Worm (Caenorhabditis elegans) whole organism, L1 larva: Measurements from ENCODE around the gene gem-1.
A peak's percentile ranks its signal among the peaks of the same experiment; 100 is the strongest.

ENCODE experiments used
- C04F5.9 ChIP-seq: sonication (generic microtip); optimal IDR thresholded peaks from 2 replicates; lab custom pipeline; 2016; ENCODE audit warnings: missing genetic modification characterization, missing compliant biosample characterization
- C16A3.4 ChIP-seq: fragments of 150-350 bp; optimal IDR thresholded peaks from 2 replicates; lab custom pipeline; 2014; ENCODE audit warnings: missing biosample characterization, missing genetic modification characterization
- C34B4.2 ChIP-seq: sonication (generic microtip); optimal IDR thresholded peaks from 2 replicates; lab custom pipeline; 2017; ENCODE audit warnings: mild to moderate bottlenecking, missing genetic modification characterization, missing compliant biosample characterization
- F16B12.6 ChIP-seq: fragments of 150-350 bp; optimal IDR thresholded peaks from 2 replicates; lab custom pipeline; 2014; ENCODE audit warnings: missing biosample characterization, missing genetic modification characterization
- Y116A8C.19 ChIP-seq: sonication (generic microtip); optimal IDR thresholded peaks from 2 replicates; lab custom pipeline; 2016; ENCODE audit warnings: missing compliant biosample characterization, missing genetic modification characterization, borderline replicate concordance
- aha-1 ChIP-seq: fragments of 150-350 bp; optimal IDR thresholded peaks from 2 replicates; lab custom pipeline; 2014; ENCODE audit warnings: missing biosample characterization, missing genetic modification characterization
- alr-1 ChIP-seq: fragments of 200-800 bp; sonication (Bioruptor generic); optimal IDR thresholded peaks from 2 replicates; lab custom pipeline; 2018; ENCODE audit warnings: borderline replicate concordance, mild to moderate bottlenecking, missing genetic modification characterization, missing compliant biosample characterization
- ama-1 ChIP-seq: fragments of 150-350 bp; optimal IDR thresholded peaks from 2 replicates; lab custom pipeline; 2014
- ceh-63 ChIP-seq: fragments of 200-800 bp; sonication (Bioruptor generic); optimal IDR thresholded peaks from 2 replicates; lab custom pipeline; 2018; ENCODE audit warnings: mild to moderate bottlenecking, missing genetic modification characterization, missing compliant biosample characterization
- ceh-8 ChIP-seq: fragments of 200-800 bp; sonication (Bioruptor generic); optimal IDR thresholded peaks from 2 replicates; lab custom pipeline; 2018; ENCODE audit warnings: mild to moderate bottlenecking, missing genetic modification characterization, moderate library complexity, missing compliant biosample characterization
- ceh-82 ChIP-seq, 3 experiments: fragments of 150-350 bp in 1 of 3; sonication (generic microtip) in 2 of 3; optimal IDR thresholded peaks; 2 replicates each; lab custom pipeline; 2014 to 2017; ENCODE audit warnings: missing biosample characterization in 3 of 3, missing genetic modification characterization in 3 of 3
- ceh-88 ChIP-seq: fragments of 200-800 bp; sonication (Bioruptor generic); IDR thresholded peaks from 2 replicates; pipeline ENCODE4 v1.3.6; 2022; ENCODE audit warnings: missing genetic modification characterization, missing compliant biosample characterization
- ceh-90 ChIP-seq: sonication (generic microtip); optimal IDR thresholded peaks from 2 replicates; lab custom pipeline; 2016; ENCODE audit warnings: missing genetic modification characterization, missing compliant biosample characterization
- ces-1 ChIP-seq: fragments of 150-350 bp; optimal IDR thresholded peaks from 2 replicates; lab custom pipeline; 2014; ENCODE audit warnings: missing biosample characterization, missing genetic modification reagents, missing genetic modification characterization
- dpl-1 ChIP-seq, 3 experiments: fragments of 150-350 bp in 2 of 3; sonication (generic microtip) in 1 of 3; optimal IDR thresholded peaks; 2 replicates each; lab custom pipeline; 2014 to 2017; ENCODE audit warnings: missing biosample characterization in 3 of 3, missing genetic modification characterization in 3 of 3, missing genetic modification reagents in 3 of 3
- dsc-1 ChIP-seq: sonication (generic microtip); optimal IDR thresholded peaks from 2 replicates; lab custom pipeline; 2016; ENCODE audit warnings: mild to moderate bottlenecking, missing genetic modification characterization, missing compliant biosample characterization
- egl-13 ChIP-seq: sonication (generic microtip); optimal IDR thresholded peaks from 2 replicates; lab custom pipeline; 2016; ENCODE audit warnings: missing genotype, missing genetic modification reagents, missing genetic modification characterization, missing compliant biosample characterization
- elt-2 ChIP-seq: sonication (generic microtip); optimal IDR thresholded peaks from 2 replicates; lab custom pipeline; 2016; ENCODE audit warnings: missing genetic modification characterization, mild to moderate bottlenecking, inconsistent platforms, missing compliant biosample characterization, missing genetic modification reagents
- ets-5 ChIP-seq: fragments of 200-800 bp; sonication (Bioruptor generic); IDR thresholded peaks from 2 replicates; pipeline ENCODE4 v1.3.6; 2022; ENCODE audit warnings: missing genetic modification characterization, missing compliant biosample characterization
- fkh-10 ChIP-seq: sonication (generic microtip); optimal IDR thresholded peaks from 2 replicates; lab custom pipeline; 2017; ENCODE audit warnings: missing biosample characterization, missing genetic modification reagents, missing genetic modification characterization
- grh-1 ChIP-seq: fragments of 200-800 bp; sonication (Bioruptor generic); IDR thresholded peaks from 2 replicates; pipeline ENCODE4 v1.3.6; 2022; ENCODE audit warnings: missing genetic modification reagents, missing genetic modification characterization, missing compliant biosample characterization
- hlh-17 ChIP-seq: fragments of 200-800 bp; sonication (Bioruptor generic); optimal IDR thresholded peaks from 2 replicates; lab custom pipeline; 2018; ENCODE audit warnings: missing genetic modification characterization, mild to moderate bottlenecking, missing compliant biosample characterization, moderate library complexity, borderline replicate concordance
- hlh-4 ChIP-seq: sonication (generic microtip); optimal IDR thresholded peaks from 2 replicates; lab custom pipeline; 2016; ENCODE audit warnings: mild to moderate bottlenecking, missing genetic modification characterization, missing compliant biosample characterization
- hpl-2 ChIP-seq: fragments of 150-350 bp; optimal IDR thresholded peaks from 2 replicates; lab custom pipeline; 2014; ENCODE audit warnings: missing biosample characterization, missing genetic modification reagents, missing genetic modification characterization
- isw-1 ChIP-seq: fragments of 200-800 bp; sonication (Bioruptor generic); IDR thresholded peaks from 2 replicates; pipeline ENCODE4 v1.3.6; 2022; ENCODE audit warnings: missing genetic modification characterization, missing compliant biosample characterization
- lin-14 ChIP-seq: fragments of 200-800 bp; sonication (Bioruptor generic); optimal IDR thresholded peaks from 2 replicates; lab custom pipeline; 2018; ENCODE audit warnings: mild to moderate bottlenecking, missing genetic modification characterization, moderate library complexity, missing compliant biosample characterization
- lin-35 ChIP-seq, 2 experiments: fragments of 150-350 bp; optimal IDR thresholded peaks; 2 replicates each; lab custom pipeline; 2014; ENCODE audit warnings: missing biosample characterization in 2 of 2, missing genetic modification characterization in 2 of 2, missing genetic modification reagents in 2 of 2
- lin-39 ChIP-seq: fragments of 150-350 bp; optimal IDR thresholded peaks from 2 replicates; lab custom pipeline; 2014; ENCODE audit warnings: missing biosample characterization, missing genetic modification reagents, missing genetic modification characterization
- lir-3 ChIP-seq: sonication (generic microtip); optimal IDR thresholded peaks from 2 replicates; lab custom pipeline; 2016; ENCODE audit warnings: mild to moderate bottlenecking, missing genetic modification characterization, moderate library complexity, missing compliant biosample characterization; ENCODE audit not compliant: poor library complexity
- lsy-2 ChIP-seq, 2 experiments: fragments of 150-350 bp; optimal IDR thresholded peaks; 2 replicates each; lab custom pipeline; 2014; ENCODE audit warnings: missing biosample characterization in 2 of 2, missing genetic modification characterization in 2 of 2
- mab-9 ChIP-seq: fragments of 200-800 bp; sonication (Bioruptor generic); IDR thresholded peaks from 2 replicates; pipeline ENCODE4 v1.3.6; 2022; ENCODE audit warnings: missing genetic modification reagents, missing genetic modification characterization, missing compliant biosample characterization
- mdl-1 ChIP-seq, 2 experiments: fragments of 150-350 bp; optimal IDR thresholded peaks; 2 replicates each; lab custom pipeline; 2014 to 2017; ENCODE audit warnings: missing biosample characterization in 2 of 2, missing genetic modification characterization in 2 of 2, inconsistent platforms in 1 of 2
- nhr-11 ChIP-seq: fragments of 150-350 bp; optimal IDR thresholded peaks from 2 replicates; lab custom pipeline; 2014; ENCODE audit warnings: missing biosample characterization, missing genetic modification characterization
- nhr-19 ChIP-seq: fragments of 200-800 bp; sonication (Bioruptor generic); conservative IDR thresholded peaks from 2 replicates; pipeline ENCODE4 v1.3.6; 2022; ENCODE audit warnings: missing genetic modification characterization, missing compliant biosample characterization
- nhr-28 ChIP-seq: fragments of 150-350 bp; optimal IDR thresholded peaks from 2 replicates; lab custom pipeline; 2014; ENCODE audit warnings: missing biosample characterization, missing genetic modification characterization
- nhr-47 ChIP-seq: sonication (generic microtip); optimal IDR thresholded peaks from 2 replicates; lab custom pipeline; 2016; ENCODE audit warnings: mild to moderate bottlenecking, missing genetic modification characterization, moderate library complexity, missing compliant biosample characterization
- nhr-76 ChIP-seq: sonication (generic microtip); optimal IDR thresholded peaks from 2 replicates; lab custom pipeline; 2017; ENCODE audit warnings: missing biosample characterization, missing genetic modification characterization
- nhr-85 ChIP-seq: sonication (generic microtip); peaks from one replicate; lab custom pipeline; 2016; ENCODE audit warnings: missing genetic modification characterization, inconsistent platforms, missing compliant biosample characterization
- nhr-90 ChIP-seq: sonication (generic microtip); optimal IDR thresholded peaks from 2 replicates; lab custom pipeline; 2016; ENCODE audit warnings: mild to moderate bottlenecking, missing genetic modification characterization, missing compliant biosample characterization; ENCODE audit not compliant: poor library complexity
- pag-3 ChIP-seq: sonication (generic microtip); optimal IDR thresholded peaks from 2 replicates; lab custom pipeline; 2017; ENCODE audit warnings: missing genetic modification characterization, mild to moderate bottlenecking, missing compliant biosample characterization, antibody characterized with exemption, borderline replicate concordance; ENCODE audit not compliant: insufficient read depth
- pax-3 ChIP-seq: fragments of 200-800 bp; sonication (Bioruptor generic); optimal IDR thresholded peaks from 2 replicates; lab custom pipeline; 2018; ENCODE audit warnings: mild to moderate bottlenecking, missing genetic modification characterization, moderate library complexity, missing compliant biosample characterization
- pqm-1 ChIP-seq: sonication (generic microtip); optimal IDR thresholded peaks from 3 replicates; lab custom pipeline; 2017; ENCODE audit warnings: missing biosample characterization, missing genetic modification characterization
- snu-23 ChIP-seq: sonication (generic microtip); optimal IDR thresholded peaks from 2 replicates; lab custom pipeline; 2016; ENCODE audit warnings: missing genetic modification characterization, missing compliant biosample characterization
- sup-37 ChIP-seq: fragments of 200-800 bp; sonication (Bioruptor generic); optimal IDR thresholded peaks from 2 replicates; lab custom pipeline; 2018; ENCODE audit warnings: mild to moderate bottlenecking, missing genetic modification characterization, missing compliant biosample characterization
- tbx-2 ChIP-seq: sonication (generic microtip); optimal IDR thresholded peaks from 2 replicates; lab custom pipeline; 2016; ENCODE audit warnings: missing genetic modification characterization, missing compliant biosample characterization
- tlp-1 ChIP-seq: fragments of 150-350 bp; optimal IDR thresholded peaks from 2 replicates; lab custom pipeline; 2014; ENCODE audit warnings: missing biosample characterization, missing genetic modification characterization
- unc-62 ChIP-seq: fragments of 150-350 bp; optimal IDR thresholded peaks from 2 replicates; lab custom pipeline; 2014; ENCODE audit warnings: missing biosample characterization, missing genetic modification reagents, missing genetic modification characterization
- unc-86 ChIP-seq: sonication (generic microtip); optimal IDR thresholded peaks from 2 replicates; lab custom pipeline; 2016; ENCODE audit warnings: missing genetic modification characterization, missing compliant biosample characterization
- unc-98 ChIP-seq: fragments of 200-800 bp; sonication (Bioruptor generic); IDR thresholded peaks from 2 replicates; pipeline ENCODE4 v1.3.6; 2022; ENCODE audit warnings: missing genetic modification characterization, missing compliant biosample characterization
- zip-4 ChIP-seq: fragments of 200-800 bp; sonication (Bioruptor generic); optimal IDR thresholded peaks from 2 replicates; lab custom pipeline; 2018; ENCODE audit warnings: mild to moderate bottlenecking, missing genetic modification characterization, moderate library complexity, missing compliant biosample characterization

gem-1 gene

ce11 chrX:13359800-13360199, 17.0 kb downstream of the gem-1 start (continued):
- TF ChIP-seq nhr-90, result peak; percentile 38
- no peak for TF ChIP-seq dpl-1 (GFP tag; optimal IDR thresholded peaks at IDR 0.05; lab: Kevin White, UChicago)
- TF ChIP-seq elt-2, result peak; percentile 58
- peak; percentile 27 for TF ChIP-seq snu-23 (GFP tag; lab: Kevin White, UChicago)
- no peak for TF ChIP-seq hpl-2

ce11 chrX:13358573-13358972, 18.2 kb downstream of the gem-1 start:
- TF ChIP-seq C04F5.9 (peak; percentile 53), pax-3 (no peak), F16B12.6 (tag; lab: Kevin White, UChicago) (no peak), ceh-8 (GFP tag; lab: Kevin White, UChicago) (no peak), ama-1 (no peak), nhr-76 (tag; lab: Kevin White, UChicago) (no peak), pag-3 (tag; lab: Kevin White, UChicago) (no peak), nhr-90 (peak; percentile 94), hlh-4 (tag; lab: Kevin White, UChicago) (no peak), grh-1 (GFP tag; lab: Robert Waterston, UW) (peak; percentile 76), mab-9 (GFP tag; lab: Robert Waterston, UW) (no peak), nhr-85 (tag; lab: Kevin White, UChicago) (peak; percentile 98), hlh-17 (GFP tag; lab: Kevin White, UChicago) (no peak), elt-2 (peak; percentile 82), ets-5 (GFP tag; lab: Robert Waterston, UW) (no peak), zip-4 (GFP tag; lab: Kevin White, UChicago) (peak; percentile 24), nhr-11 (tag; lab: Kevin White, UChicago) (peak; percentile 81), ceh-90 (tag; lab: Kevin White, UChicago) (no peak), tbx-2 (tag; lab: Kevin White, UChicago) (peak; percentile 90), ceh-88 (GFP tag; lab: Robert Waterston, UW) (peak; percentile 32; the same call in 1 of the 2 replicates), lin-35 (GFP tag; optimal IDR thresholded peaks at IDR 0.05; lab: Kevin White, UChicago) (peak; percentile 35 to 85), lsy-2 (tag; optimal IDR thresholded peaks at IDR 0.05; lab: Kevin White, UChicago) (peak; percentile 58 to 79), ces-1 (GFP tag; lab: Kevin White, UChicago) (no peak), unc-86 (tag; lab: Kevin White, UChicago) (peak; percentile 28), mdl-1 (tag; optimal IDR thresholded peaks at IDR 0.05; lab: Kevin White, UChicago) (peak; percentile 72 to 98), C34B4.2 (tag; lab: Kevin White, UChicago) (no peak), lin-39 (no peak), Y116A8C.19 (tag; lab: Kevin White, UChicago) (no peak), unc-62 (GFP tag; lab: Kevin White, UChicago) (no peak), fkh-10 (GFP tag; lab: Kevin White, UChicago) (peak; percentile 98), nhr-28 (tag; lab: Kevin White, UChicago) (no peak), lin-14 (GFP tag; lab: Kevin White, UChicago) (peak; percentile 97), unc-98 (GFP tag; lab: Robert Waterston, UW) (no peak), alr-1 (no peak), pqm-1 (tag; lab: Kevin White, UChicago) (no peak), egl-13 (tag; lab: Kevin White, UChicago) (no peak), sup-37 (GFP tag; lab: Kevin White, UChicago) (peak; percentile 64), ceh-63 (peak; percentile 61), ceh-82 (tag; optimal IDR thresholded peaks at IDR 0.05; lab: Kevin White, UChicago) (peak; percentile 1 to 53 (median 49)), aha-1 (tag; lab: Kevin White, UChicago) (peak; percentile 74), lir-3 (tag; lab: Kevin White, UChicago) (peak; percentile 53), isw-1 (GFP tag; lab: Robert Waterston, UW) (peak; percentile 4; the same call in 1 of the 2 replicates), nhr-47 (tag; lab: Kevin White, UChicago) (peak; percentile 87), nhr-19 (GFP tag; lab: Robert Waterston, UW) (peak; percentile 97), dsc-1 (tag; lab: Kevin White, UChicago) (peak; percentile 35), dpl-1 (GFP tag; optimal IDR thresholded peaks at IDR 0.05; lab: Kevin White, UChicago) (peak in 2 of 3 experiments; percentile 1 to 35), C16A3.4 (tag; lab: Kevin White, UChicago) (peak; percentile 84), tlp-1 (tag; lab: Kevin White, UChicago) (no peak)
